Fruit fly (Drosophila melanogaster) whole organism, embryonic: ENCODE data around the gene Gss1.

Source experiments
- Abd-B ChIP-seq: fragments of 200-800 bp; sonication (Bioruptor generic); optimal IDR thresholded peaks from 2 replicates; lab custom pipeline; 2018; ENCODE audit warnings: missing biosample characterization, mild to moderate bottlenecking, missing genetic modification characterization, moderate library complexity
- Atf3 ChIP-seq: fragments of 200-800 bp; sonication (Bioruptor generic); optimal IDR thresholded peaks from 3 replicates; lab custom pipeline; 2016; ENCODE audit warnings: missing biosample characterization, missing genetic modification characterization
- BEAF-32 ChIP-seq: fragments of 200-800 bp; sonication (Bioruptor generic); optimal IDR thresholded peaks from 3 replicates; lab custom pipeline; 2017; ENCODE audit warnings: missing biosample characterization, missing genetic modification characterization, mild to moderate bottlenecking, moderate library complexity, missing genetic modification reagents
- CG12299 ChIP-seq: fragments of 200-800 bp; sonication (Bioruptor generic); optimal IDR thresholded peaks from 2 replicates; lab custom pipeline; 2018; ENCODE audit warnings: missing biosample characterization, mild to moderate bottlenecking, missing genetic modification characterization
- CG12769 ChIP-seq: fragments of 200-800 bp; sonication (Bioruptor generic); optimal IDR thresholded peaks from 2 replicates; lab custom pipeline; 2019; ENCODE audit warnings: missing biosample characterization, mild to moderate bottlenecking, missing genetic modification characterization, moderate library complexity
- CG13894 ChIP-seq: fragments of 200-800 bp; sonication (Bioruptor generic); optimal IDR thresholded peaks from 3 replicates; lab custom pipeline; 2018; ENCODE audit warnings: missing biosample characterization, mild to moderate bottlenecking, missing genetic modification characterization, moderate library complexity
- CG1602 ChIP-seq: fragments of 200-800 bp; sonication (Bioruptor generic); optimal IDR thresholded peaks from 3 replicates; lab custom pipeline; 2016; ENCODE audit warnings: missing biosample characterization, missing genetic modification characterization
- CG1603 ChIP-seq: fragments of 200-800 bp; sonication (Bioruptor generic); optimal IDR thresholded peaks from 2 replicates; lab custom pipeline; 2019; ENCODE audit warnings: missing biosample characterization, mild to moderate bottlenecking, missing genetic modification characterization, moderate library complexity
- CG16863 ChIP-seq: fragments of 200-800 bp; sonication (Bioruptor generic); optimal IDR thresholded peaks from 3 replicates; lab custom pipeline; 2016; ENCODE audit warnings: missing biosample characterization, missing genetic modification characterization
- CG18764 ChIP-seq: fragments of 200-800 bp; sonication (Bioruptor generic); optimal IDR thresholded peaks from 3 replicates; lab custom pipeline; 2016; ENCODE audit warnings: missing biosample characterization, missing genetic modification characterization
- CG2120 ChIP-seq: fragments of 200-800 bp; sonication (Bioruptor generic); optimal IDR thresholded peaks from 3 replicates; lab custom pipeline; 2016; ENCODE audit warnings: missing biosample characterization, missing genetic modification characterization
- CG2678 ChIP-seq: fragments of 200-800 bp; sonication (Bioruptor generic); optimal IDR thresholded peaks from 3 replicates; lab custom pipeline; 2019; ENCODE audit warnings: missing biosample characterization, mild to moderate bottlenecking, missing genetic modification characterization, moderate library complexity
- CG30020 ChIP-seq: fragments of 200-800 bp; optimal IDR thresholded peaks from 2 replicates; lab custom pipeline; 2019; ENCODE audit warnings: missing biosample characterization, mild to moderate bottlenecking, missing genetic modification characterization, moderate library complexity
- CG3065 ChIP-seq: fragments of 200-800 bp; sonication (Bioruptor generic); optimal IDR thresholded peaks from 2 replicates; lab custom pipeline; 2016; ENCODE audit warnings: missing biosample characterization, missing genetic modification characterization
- CG34224 ChIP-seq: fragments of 200-800 bp; sonication (Bioruptor generic); IDR thresholded peaks from 3 replicates; pipeline ENCODE4 v1.3.6; 2022; ENCODE audit warnings: missing biosample characterization, missing genetic modification characterization; ENCODE audit not compliant: partially characterized antibody
- CG3847 ChIP-seq: fragments of 200-800 bp; sonication (Bioruptor generic); IDR thresholded peaks from 2 replicates; pipeline ENCODE4 v1.3.6; 2022; ENCODE audit warnings: missing biosample characterization, missing genetic modification characterization
- CG7963 ChIP-seq: fragments of 200-800 bp; sonication (Bioruptor generic); IDR thresholded peaks from 3 replicates; pipeline ENCODE4 v1.3.6; 2022; ENCODE audit warnings: missing biosample characterization, missing genetic modification characterization; ENCODE audit not compliant: partially characterized antibody
- CG8290 ChIP-seq, 3 experiments: fragments of 200-800 bp; sonication (Bioruptor generic); optimal IDR thresholded peaks; 2 replicates each; lab custom pipeline; 2016 to 2019; ENCODE audit warnings: missing biosample characterization in 3 of 3, missing genetic modification characterization in 3 of 3, mild to moderate bottlenecking in 2 of 3, moderate library complexity in 1 of 3
- CTCF ChIP-seq: fragments of 200-800 bp; sonication (Bioruptor generic); optimal IDR thresholded peaks from 2 replicates; lab custom pipeline; 2017; ENCODE audit warnings: missing biosample characterization, mild to moderate bottlenecking, missing genetic modification characterization, moderate library complexity
- Chrac-16 ChIP-seq: fragments of 200-800 bp; sonication (Bioruptor generic); optimal IDR thresholded peaks from 3 replicates; lab custom pipeline; 2016; ENCODE audit warnings: missing biosample characterization, missing genetic modification characterization
- Doc3 ChIP-seq: fragments of 200-800 bp; sonication (Bioruptor generic); IDR thresholded peaks from 3 replicates; pipeline ENCODE4 v1.3.6; 2022; ENCODE audit warnings: missing biosample characterization, missing genetic modification characterization; ENCODE audit not compliant: partially characterized antibody
- Dp ChIP-seq: fragments of 200-800 bp; sonication (Bioruptor generic); optimal IDR thresholded peaks from 2 replicates; lab custom pipeline; 2018; ENCODE audit warnings: missing biosample characterization, mild to moderate bottlenecking, missing genetic modification characterization, moderate library complexity
- Drgx ChIP-seq: fragments of 200-800 bp; sonication (Bioruptor generic); IDR thresholded peaks from 2 replicates; pipeline ENCODE4 v1.3.6; 2022; ENCODE audit warnings: missing biosample characterization, missing genetic modification characterization
- Ets65A ChIP-seq: fragments of 200-800 bp; sonication (Bioruptor generic); peaks from one replicate; lab custom pipeline; 2016; ENCODE audit warnings: missing biosample characterization, missing genetic modification characterization
- Ets97D ChIP-seq: fragments of 200-800 bp; sonication (Bioruptor generic); optimal IDR thresholded peaks from 3 replicates; lab custom pipeline; 2016; ENCODE audit warnings: missing biosample characterization, missing genetic modification characterization
- Hey ChIP-seq: fragments of 200-800 bp; sonication (Bioruptor generic); optimal IDR thresholded peaks from 3 replicates; lab custom pipeline; 2018; ENCODE audit warnings: missing biosample characterization, mild to moderate bottlenecking, missing genetic modification characterization
- Hr51 ChIP-seq, 2 experiments: fragments of 200-800 bp; sonication (Bioruptor generic); optimal IDR thresholded peaks; 2 replicates in 1 of 2; 3 replicates in 1 of 2; lab custom pipeline; 2016 to 2018; ENCODE audit warnings: missing biosample characterization in 2 of 2, missing genetic modification characterization in 2 of 2, mild to moderate bottlenecking in 1 of 2, moderate library complexity in 1 of 2
- Jarid2 ChIP-seq: fragments of 200-800 bp; sonication (Bioruptor generic); optimal IDR thresholded peaks from 3 replicates; lab custom pipeline; 2017; ENCODE audit warnings: mild to moderate bottlenecking, missing biosample characterization, missing genetic modification reagents, missing genetic modification characterization
- MTF-1 ChIP-seq: fragments of 200-800 bp; sonication (Bioruptor generic); optimal IDR thresholded peaks from 2 replicates; lab custom pipeline; 2018; ENCODE audit warnings: missing biosample characterization, mild to moderate bottlenecking, missing genetic modification characterization, borderline replicate concordance
- Med ChIP-seq: fragments of 200-800 bp; sonication (Bioruptor generic); peaks from one replicate; lab custom pipeline; 2016; ENCODE audit warnings: missing biosample characterization, missing genetic modification characterization, mild to moderate bottlenecking, inconsistent platforms, moderate library complexity
- Nf-YC ChIP-seq: fragments of 200-800 bp; optimal IDR thresholded peaks from 3 replicates; lab custom pipeline; 2019; ENCODE audit warnings: missing biosample characterization, mild to moderate bottlenecking, missing genetic modification characterization, moderate library complexity
- Optix ChIP-seq: fragments of 200-800 bp; sonication (Bioruptor generic); IDR thresholded peaks from 3 replicates; pipeline ENCODE4 v1.3.6; 2022; ENCODE audit warnings: missing biosample characterization, missing genetic modification characterization
- Sox102F ChIP-seq: fragments of 200-800 bp; sonication (Bioruptor generic); optimal IDR thresholded peaks from 2 replicates; lab custom pipeline; 2018; ENCODE audit warnings: missing biosample characterization, mild to moderate bottlenecking, missing genetic modification characterization, moderate library complexity
- dan ChIP-seq: fragments of 200-800 bp; sonication (Bioruptor generic); IDR thresholded peaks from 2 replicates; pipeline ENCODE4 v1.3.6; 2022; ENCODE audit warnings: missing biosample characterization, missing genetic modification characterization
- dimm ChIP-seq: fragments of 200-800 bp; sonication (Bioruptor generic); IDR thresholded peaks from 2 replicates; pipeline ENCODE4 v1.3.6; 2022; ENCODE audit warnings: missing biosample characterization, missing genetic modification characterization
- emc ChIP-seq: fragments of 200-800 bp; sonication (Bioruptor generic); optimal IDR thresholded peaks from 2 replicates; lab custom pipeline; 2016; ENCODE audit warnings: missing biosample characterization, missing genetic modification characterization
- eve ChIP-seq, 2 experiments: fragments of >200 bp; optimal IDR thresholded peaks; 2 replicates each; lab custom pipeline; 2017; ENCODE audit warnings: missing biosample characterization in 2 of 2, missing genetic modification characterization in 2 of 2
- exex ChIP-seq: fragments of 200-800 bp; sonication (Bioruptor generic); optimal IDR thresholded peaks from 4 replicates; lab custom pipeline; 2018; ENCODE audit warnings: missing biosample characterization, mild to moderate bottlenecking, missing genetic modification characterization, moderate library complexity
- fru ChIP-seq: fragments of >200 bp; optimal IDR thresholded peaks from 2 replicates; lab custom pipeline; 2017
- gem ChIP-seq: fragments of 200-800 bp; sonication (Bioruptor generic); optimal IDR thresholded peaks from 2 replicates; lab custom pipeline; 2019; ENCODE audit warnings: missing biosample characterization, mild to moderate bottlenecking, missing genetic modification characterization, moderate library complexity
- grau ChIP-seq: fragments of 200-800 bp; optimal IDR thresholded peaks from 3 replicates; lab custom pipeline; 2019; ENCODE audit warnings: missing biosample characterization, mild to moderate bottlenecking, missing genetic modification characterization, moderate library complexity
- hbn ChIP-seq: fragments of 200-800 bp; sonication (Bioruptor generic); IDR thresholded peaks from 2 replicates; pipeline ENCODE4 v1.3.6; 2022; ENCODE audit warnings: missing biosample characterization, missing genetic modification characterization; ENCODE audit not compliant: partially characterized antibody
- lbe ChIP-seq: fragments of 200-800 bp; sonication (Bioruptor generic); optimal IDR thresholded peaks from 2 replicates; lab custom pipeline; 2016; ENCODE audit warnings: missing biosample characterization, mild to moderate bottlenecking, missing genetic modification characterization
- mirr ChIP-seq: fragments of 200-800 bp; sonication (Bioruptor generic); optimal IDR thresholded peaks from 3 replicates; lab custom pipeline; 2018; ENCODE audit warnings: missing biosample characterization, mild to moderate bottlenecking, missing genetic modification characterization
- phol ChIP-seq: fragments of 200-800 bp; sonication (Bioruptor generic); optimal IDR thresholded peaks from 3 replicates; lab custom pipeline; 2018; ENCODE audit warnings: missing biosample characterization, mild to moderate bottlenecking, missing genetic modification characterization, moderate library complexity
- pita ChIP-seq: fragments of 200-800 bp; sonication (Bioruptor generic); optimal IDR thresholded peaks from 2 replicates; lab custom pipeline; 2017; ENCODE audit warnings: missing biosample characterization, mild to moderate bottlenecking, missing genetic modification characterization
- pnt ChIP-seq: fragments of 200-800 bp; sonication (Bioruptor generic); optimal IDR thresholded peaks from 3 replicates; lab custom pipeline; 2016; ENCODE audit warnings: missing biosample characterization, missing genetic modification characterization
- sens ChIP-seq: fragments of 200-800 bp; sonication (Bioruptor generic); peaks from one replicate; lab custom pipeline; 2016; ENCODE audit warnings: missing biosample characterization, missing genetic modification characterization
- slp2 ChIP-seq: fragments of 200-800 bp; sonication (Bioruptor generic); optimal IDR thresholded peaks from 2 replicates; lab custom pipeline; 2016; ENCODE audit warnings: missing biosample characterization, missing genetic modification characterization
- stwl ChIP-seq: fragments of 200-800 bp; sonication (Bioruptor generic); optimal IDR thresholded peaks from 3 replicates; lab custom pipeline; 2018; ENCODE audit warnings: missing biosample characterization, mild to moderate bottlenecking, missing genetic modification characterization, moderate library complexity
- unc-4 ChIP-seq: fragments of 200-800 bp; sonication (Bioruptor generic); IDR thresholded peaks from 2 replicates; pipeline ENCODE4 v1.3.6; 2022; ENCODE audit warnings: missing biosample characterization, missing genetic modification characterization; ENCODE audit not compliant: partially characterized antibody

Gss1 gene

DNA sequence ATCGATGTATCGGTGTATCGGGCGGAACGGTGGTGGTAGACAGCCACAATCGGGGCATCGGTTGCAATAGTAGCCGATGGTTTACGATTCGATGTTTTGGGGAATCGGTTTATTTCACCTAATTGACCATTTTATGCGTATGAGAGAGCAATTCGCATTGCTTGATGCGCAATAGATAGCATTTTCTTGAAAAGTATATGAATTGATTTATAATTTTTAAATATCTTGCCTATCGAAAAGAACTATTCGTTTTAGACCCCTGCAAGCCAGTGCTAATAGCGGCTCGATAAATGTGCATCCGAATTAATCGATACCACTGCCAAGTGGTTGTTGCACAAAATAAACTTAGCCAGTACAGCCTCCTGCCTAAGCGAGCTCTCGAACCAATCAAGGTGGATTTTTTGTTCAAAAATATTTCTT is 2.1 kb upstream of the Gss1 start, which contains the start of gene mnb (continued):
- TF ChIP-seq gem (tag; lab: Kevin White, UChicago) (no peak), CG12299 (tag; lab: Kevin White, UChicago) (no peak), pnt (GFP tag; lab: Kevin White, UChicago) (no peak), lbe (GFP tag; lab: Kevin White, UChicago) (peak; percentile 13), MTF-1 (no peak), grau (tag; lab: Kevin White, UChicago) (peak; percentile 6), Doc3 (GFP tag; lab: Robert Waterston, UW) (peak; percentile 99), CG30020 (tag; lab: Kevin White, UChicago) (peak; percentile 1), CTCF (GFP tag; lab: Kevin White, UChicago) (peak; percentile 51), CG3065 (GFP tag; lab: Kevin White, UChicago) (no peak), mirr (GFP tag; lab: Kevin White, UChicago) (no peak), CG16863 (GFP tag; lab: Kevin White, UChicago) (peak; percentile 26), phol (peak; percentile 41), Ets97D (GFP tag; lab: Kevin White, UChicago) (peak; percentile 68), CG1602 (GFP tag; lab: Kevin White, UChicago) (no peak), Sox102F (no peak), unc-4 (GFP tag; lab: Robert Waterston, UW) (peak; percentile 98), fru (lab: Kevin White, UChicago) (no peak), CG2120 (GFP tag; lab: Kevin White, UChicago) (peak; percentile 42), Drgx (GFP tag; lab: Robert Waterston, UW) (no peak), CG7963 (GFP tag; lab: Robert Waterston, UW) (peak; percentile 97), slp2 (no peak), Optix (GFP tag; lab: Robert Waterston, UW) (no peak), CG12769 (tag; lab: Kevin White, UChicago) (no peak), stwl (tag; lab: Kevin White, UChicago) (peak; percentile 37), eve (GFP tag; optimal IDR thresholded peaks at IDR 0.05; lab: Kevin White, UChicago) (no peak), exex (tag; lab: Kevin White, UChicago) (no peak), Dp (GFP tag; lab: Kevin White, UChicago) (peak; percentile 82), Hey (tag; lab: Kevin White, UChicago) (no peak), Nf-YC (tag; lab: Kevin White, UChicago) (peak; percentile 20), dan (GFP tag; lab: Robert Waterston, UW) (no peak), CG34224 (GFP tag; lab: Robert Waterston, UW) (peak; percentile 99), Hr51 (GFP tag; optimal IDR thresholded peaks at IDR 0.05; lab: Kevin White, UChicago) (no peak), Jarid2 (GFP tag; lab: Kevin White, UChicago) (no peak), BEAF-32 (GFP tag; lab: Kevin White, UChicago) (peak; percentile 99), hbn (GFP tag; lab: Robert Waterston, UW) (peak; percentile 99), sens (GFP tag; lab: Kevin White, UChicago) (peak; percentile 91), Atf3 (GFP tag; lab: Kevin White, UChicago) (no peak), Chrac-16 (GFP tag; lab: Kevin White, UChicago) (no peak), CG18764 (GFP tag; lab: Kevin White, UChicago) (peak; percentile 19), CG2678 (tag; lab: Kevin White, UChicago) (peak; percentile 19), Ets65A (GFP tag; lab: Kevin White, UChicago) (peak; percentile 94), CG1603 (tag; lab: Kevin White, UChicago) (peak; percentile 19), Abd-B (GFP tag; lab: Kevin White, UChicago) (peak; percentile 2), emc (GFP tag; lab: Kevin White, UChicago) (no peak), CG3847 (GFP tag; lab: Robert Waterston, UW) (peak; percentile 46; the same call in 1 of the 2 replicates), pita (GFP tag; lab: Kevin White, UChicago) (peak; percentile 88), dimm (GFP tag; lab: Robert Waterston, UW) (no peak), Med (GFP tag; lab: Kevin White, UChicago) (peak; percentile 80), CG8290 (GFP tag; optimal IDR thresholded peaks at IDR 0.05; lab: Kevin White, UChicago) (peak; percentile 10), CG8290 (tag; optimal IDR thresholded peaks at IDR 0.05; lab: Kevin White, UChicago) (peak in 1 of 2 experiments; percentile 5), CG13894 (peak; percentile 6)
